Fruit fly (Drosophila melanogaster): ENCODE data around the gene CG14441.

Gene CG14441

dm6 chrX:6709252-6710037, 10.1 kb downstream of the CG14441 start:
- no peak for TF ChIP-seq psq (optimal IDR thresholded peaks at IDR 0.05)
- no peak for TF ChIP-seq Myc (optimal IDR thresholded peaks at IDR 0.05)
- TF ChIP-seq ttk (optimal IDR thresholded peaks at IDR 0.05): no peak
- TF ChIP-seq Sin3A (optimal IDR thresholded peaks at IDR 0.05): no peak
- TF ChIP-seq h (optimal IDR thresholded peaks at IDR 0.05): no peak
- TF ChIP-seq insv (optimal IDR thresholded peaks at IDR 0.05): no peak

dm6 chrX:6710258-6710657, 10.9 kb downstream of the CG14441 start:
- TF ChIP-seq Sin3A (optimal IDR thresholded peaks at IDR 0.05) (no peak), insv (optimal IDR thresholded peaks at IDR 0.05) (no peak), ttk (optimal IDR thresholded peaks at IDR 0.05) (no peak), Myc (optimal IDR thresholded peaks at IDR 0.05) (no peak), psq (optimal IDR thresholded peaks at IDR 0.05) (no peak), h (optimal IDR thresholded peaks at IDR 0.05) (no peak)

DNA sequence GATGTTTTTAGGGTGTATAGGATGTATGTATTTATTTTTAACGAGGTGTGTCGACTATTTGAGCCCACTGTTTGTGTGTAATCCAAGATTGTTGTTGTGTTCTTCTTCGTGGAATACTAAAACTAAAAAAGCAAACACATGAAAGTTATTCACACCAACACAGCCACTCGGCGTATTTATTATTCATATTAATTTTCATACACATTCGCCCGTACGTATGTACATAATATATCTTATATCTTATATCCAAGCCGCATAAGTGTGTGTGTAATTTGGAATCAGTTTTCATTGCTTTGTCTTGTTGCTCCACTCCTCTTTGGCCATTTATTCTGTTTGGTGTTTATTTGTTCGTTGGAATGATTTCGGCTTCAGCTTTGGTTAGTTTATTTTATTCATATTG, 11.4 kb downstream of the CG14441 start:
- no peak for TF ChIP-seq ttk (optimal IDR thresholded peaks at IDR 0.05)
- no peak for TF ChIP-seq h (optimal IDR thresholded peaks at IDR 0.05)
- no peak for TF ChIP-seq Sin3A (optimal IDR thresholded peaks at IDR 0.05)
- TF ChIP-seq insv (optimal IDR thresholded peaks at IDR 0.05): no peak
- no peak for TF ChIP-seq psq (optimal IDR thresholded peaks at IDR 0.05)
- TF ChIP-seq Myc (optimal IDR thresholded peaks at IDR 0.05): no peak

- TF ChIP-seq Sin3A (optimal IDR thresholded peaks at IDR 0.05): no peak
- TF ChIP-seq h (optimal IDR thresholded peaks at IDR 0.05): no peak
- no peak for TF ChIP-seq psq (optimal IDR thresholded peaks at IDR 0.05)
- TF ChIP-seq Myc (optimal IDR thresholded peaks at IDR 0.05): no peak
- TF ChIP-seq ttk (optimal IDR thresholded peaks at IDR 0.05): no peak
- TF ChIP-seq insv (optimal IDR thresholded peaks at IDR 0.05): no peak
Observed at dm6 chrX:6711295-6711694, 12.0 kb downstream of the CG14441 start.

dm6 chrX:6716170-6716569, 16.9 kb downstream of the CG14441 start:
- TF ChIP-seq ttk (optimal IDR thresholded peaks at IDR 0.05) (no peak), Myc (optimal IDR thresholded peaks at IDR 0.05) (no peak), h (optimal IDR thresholded peaks at IDR 0.05) (no peak), psq (optimal IDR thresholded peaks at IDR 0.05) (no peak), Sin3A (optimal IDR thresholded peaks at IDR 0.05) (no peak), insv (optimal IDR thresholded peaks at IDR 0.05) (no peak)

dm6 chrX:6719259-6719658, 20.0 kb downstream of the CG14441 start:
- TF ChIP-seq Myc (optimal IDR thresholded peaks at IDR 0.05): no peak
- TF ChIP-seq h (optimal IDR thresholded peaks at IDR 0.05): no peak
- no peak for TF ChIP-seq psq (optimal IDR thresholded peaks at IDR 0.05)
- TF ChIP-seq Sin3A (optimal IDR thresholded peaks at IDR 0.05): no peak
- no peak for TF ChIP-seq ttk (optimal IDR thresholded peaks at IDR 0.05)
- no peak for TF ChIP-seq insv (optimal IDR thresholded peaks at IDR 0.05)

dm6 chrX:6719968-6720367, 20.7 kb downstream of the CG14441 start:
- TF ChIP-seq Myc (optimal IDR thresholded peaks at IDR 0.05): no peak
- no peak for TF ChIP-seq psq (optimal IDR thresholded peaks at IDR 0.05)
- no peak for TF ChIP-seq ttk (optimal IDR thresholded peaks at IDR 0.05)
- TF ChIP-seq h (optimal IDR thresholded peaks at IDR 0.05): no peak
- no peak for TF ChIP-seq insv (optimal IDR thresholded peaks at IDR 0.05)
- no peak for TF ChIP-seq Sin3A (optimal IDR thresholded peaks at IDR 0.05)

- no peak for TF ChIP-seq ttk (optimal IDR thresholded peaks at IDR 0.05)
- no peak for TF ChIP-seq psq (optimal IDR thresholded peaks at IDR 0.05)
- no peak for TF ChIP-seq h (optimal IDR thresholded peaks at IDR 0.05)
- no peak for TF ChIP-seq Sin3A (optimal IDR thresholded peaks at IDR 0.05)
- TF ChIP-seq insv (optimal IDR thresholded peaks at IDR 0.05): no peak
- TF ChIP-seq Myc (optimal IDR thresholded peaks at IDR 0.05): no peak
Observed at dm6 chrX:6723622-6724021, 24.3 kb downstream of the CG14441 start.

dm6 chrX:6724904-6725505, 25.7 kb downstream of the CG14441 start:
- TF ChIP-seq h (optimal IDR thresholded peaks at IDR 0.05): no peak
- no peak for TF ChIP-seq insv (optimal IDR thresholded peaks at IDR 0.05)
- no peak for TF ChIP-seq ttk (optimal IDR thresholded peaks at IDR 0.05)
- TF ChIP-seq Myc (optimal IDR thresholded peaks at IDR 0.05): no peak
- no peak for TF ChIP-seq psq (optimal IDR thresholded peaks at IDR 0.05)
- no peak for TF ChIP-seq Sin3A (optimal IDR thresholded peaks at IDR 0.05)

- TF ChIP-seq Sin3A (optimal IDR thresholded peaks at IDR 0.05): no peak
- no peak for TF ChIP-seq Myc (optimal IDR thresholded peaks at IDR 0.05)
- no peak for TF ChIP-seq ttk (optimal IDR thresholded peaks at IDR 0.05)
- no peak for TF ChIP-seq psq (optimal IDR thresholded peaks at IDR 0.05)
- TF ChIP-seq insv (optimal IDR thresholded peaks at IDR 0.05): no peak
- TF ChIP-seq h (optimal IDR thresholded peaks at IDR 0.05): no peak
Observed at dm6 chrX:6726758-6727490, 27.6 kb downstream of the CG14441 start.

dm6 chrX:6728597-6729158, 29.4 kb downstream of the CG14441 start:
- TF ChIP-seq h (optimal IDR thresholded peaks at IDR 0.05) (no peak), ttk (optimal IDR thresholded peaks at IDR 0.05) (no peak), insv (optimal IDR thresholded peaks at IDR 0.05) (no peak), Sin3A (optimal IDR thresholded peaks at IDR 0.05) (no peak), psq (optimal IDR thresholded peaks at IDR 0.05) (no peak)
